Fruit fly (Drosophila melanogaster): ENCODE data around the gene CG8004.

Gene CG8004

DNA sequence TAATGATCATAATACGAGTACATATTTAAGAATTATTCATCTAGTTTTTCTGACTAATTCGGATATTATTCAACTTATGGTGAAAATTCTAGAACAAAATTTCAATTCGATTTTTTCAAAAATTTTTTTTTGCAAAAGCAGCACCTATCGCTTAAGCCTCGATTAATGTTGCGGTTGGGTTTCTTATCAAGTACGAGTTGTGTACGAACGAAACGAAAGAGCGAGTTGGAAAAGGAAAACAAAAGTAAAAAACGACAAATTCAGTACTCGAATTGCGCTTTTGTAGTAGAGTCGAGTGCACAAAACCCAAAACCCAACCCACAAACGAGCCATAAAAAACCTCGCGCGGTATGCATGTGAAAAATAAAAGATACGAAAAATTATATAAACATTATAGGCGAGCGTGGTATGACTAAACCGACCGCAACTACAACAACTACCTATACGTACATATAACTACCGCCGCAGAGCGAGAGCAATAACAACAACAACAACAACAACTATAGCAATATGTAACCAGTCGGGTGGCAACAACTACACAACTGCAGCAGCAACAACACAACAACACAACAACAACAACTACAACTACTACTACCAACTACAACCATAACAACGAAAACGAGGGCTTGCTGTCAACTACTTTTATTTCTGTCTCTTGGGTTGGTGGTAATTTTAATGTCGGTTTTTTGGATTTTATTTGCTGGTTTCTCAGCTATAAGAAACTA is 23.7 kb downstream of the CG8004 start:
- TF ChIP-seq foxo (GFP tag; optimal IDR thresholded peaks at IDR 0.05) (no peak), jim (GFP tag; optimal IDR thresholded peaks at IDR 0.05) (no peak), Rel (GFP tag; optimal IDR thresholded peaks at IDR 0.05) (no peak), Rel (tag; optimal IDR thresholded peaks at IDR 0.05) (peak; percentile 41)

DNA sequence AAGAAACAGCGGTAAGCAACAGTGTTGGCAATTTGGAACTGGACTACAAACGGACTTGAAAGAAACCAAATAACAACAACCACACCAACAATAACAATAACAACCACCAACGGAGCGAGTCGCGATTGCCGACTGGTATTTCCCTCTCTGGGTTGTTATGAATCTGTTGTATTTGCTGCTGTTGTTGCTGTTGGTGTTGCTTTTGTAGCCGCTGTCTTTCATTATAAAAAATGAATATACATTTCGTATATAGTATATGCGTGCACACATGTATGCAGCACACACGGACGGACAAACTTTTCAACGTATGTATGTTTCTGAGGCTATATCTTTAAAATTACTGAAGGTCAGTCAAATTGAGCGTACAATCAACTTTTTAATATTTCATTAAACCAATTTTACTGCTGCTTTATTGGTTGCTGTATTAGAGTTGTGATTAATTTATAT is 24.9 kb downstream of the CG8004 start:
- TF ChIP-seq CrebA (GFP tag; optimal IDR thresholded peaks at IDR 0.05; ENCODE audit: borderline replicate concordance) (peak; percentile 25), fru (GFP tag; optimal IDR thresholded peaks at IDR 0.05) (no peak), HLH106 (tag; optimal IDR thresholded peaks at IDR 0.05) (no peak), dl (GFP tag; optimal IDR thresholded peaks at IDR 0.05; ENCODE audit: insufficient read depth in 1 of 2, partially characterized antibody in 2 of 2) (peak; percentile 20 to 22), psq (GFP tag; optimal IDR thresholded peaks at IDR 0.05) (peak; percentile 49), Dif (GFP tag; optimal IDR thresholded peaks at IDR 0.05; ENCODE audit: partially characterized antibody) (peak; percentile 8), CG32264 (GFP tag; optimal IDR thresholded peaks at IDR 0.05) (no peak), sage (GFP tag; optimal IDR thresholded peaks at IDR 0.05) (peak; percentile 9), Dfd (GFP tag; optimal IDR thresholded peaks at IDR 0.05) (no peak), tai (GFP tag; optimal IDR thresholded peaks at IDR 0.05) (no peak), woc (GFP tag; optimal IDR thresholded peaks at IDR 0.05) (peak; percentile 35), Rel (GFP tag; optimal IDR thresholded peaks at IDR 0.05) (no peak), Rel (tag; optimal IDR thresholded peaks at IDR 0.05) (peak; percentile 94), Abd-B (GFP tag; optimal IDR thresholded peaks at IDR 0.05) (no peak), GATAd (GFP tag; optimal IDR thresholded peaks at IDR 0.05) (no peak), sv (GFP tag; optimal IDR thresholded peaks at IDR 0.05) (peak; percentile 46), Vsx2 (GFP tag; optimal IDR thresholded peaks at IDR 0.05; ENCODE audit: partially characterized antibody) (no peak)

DNA sequence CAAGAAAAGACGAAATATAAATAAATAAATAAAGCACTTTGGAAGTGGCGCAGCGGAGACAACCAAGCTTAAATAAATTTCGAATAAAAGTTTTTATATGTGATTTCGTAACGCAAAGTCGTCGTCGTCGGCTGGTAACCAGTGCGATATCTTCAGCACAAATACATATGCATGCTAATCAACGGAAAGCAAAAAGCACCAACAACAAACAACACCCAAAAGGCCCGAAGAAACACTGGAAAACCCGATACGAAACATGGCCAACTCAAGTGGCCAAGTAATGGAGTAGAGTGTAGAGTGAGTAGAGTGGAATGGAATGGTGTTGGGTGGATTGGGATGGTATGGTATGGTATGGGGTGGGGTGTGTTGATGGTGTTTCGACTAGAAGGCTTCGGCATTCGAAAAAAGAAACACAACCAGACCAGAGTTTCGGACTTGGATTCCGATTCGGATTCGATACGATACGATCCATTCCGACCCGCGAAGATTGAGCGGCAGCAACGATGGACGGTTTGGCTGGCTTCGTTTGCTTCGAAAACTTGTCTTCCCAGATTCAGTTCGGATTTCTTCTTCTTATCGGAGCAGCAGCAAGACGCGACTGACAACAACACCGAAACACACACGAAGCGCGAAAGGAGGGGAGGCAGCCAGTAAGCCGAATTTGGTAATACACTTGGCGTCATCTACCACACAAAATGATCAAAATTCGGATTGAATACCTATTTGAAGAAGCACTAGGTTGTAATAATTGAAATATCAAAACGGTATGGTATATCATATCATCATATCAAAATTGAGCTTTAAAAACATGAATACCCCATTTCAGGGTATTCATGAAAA is 25.5 kb downstream of the CG8004 start:
- peak; percentile 5 for TF ChIP-seq Dif (GFP tag; optimal IDR thresholded peaks at IDR 0.05; ENCODE audit: partially characterized antibody)
- peak; percentile 99 for TF ChIP-seq rgr (GFP tag; optimal IDR thresholded peaks at IDR 0.05)
- peak; percentile 99 for TF ChIP-seq woc (GFP tag; optimal IDR thresholded peaks at IDR 0.05)
- peak; percentile 99 for TF ChIP-seq h (GFP tag; optimal IDR thresholded peaks at IDR 0.05)
- TF ChIP-seq HLH106 (tag; optimal IDR thresholded peaks at IDR 0.05): peak; percentile 96
- peak; percentile 87 for TF ChIP-seq Mio (GFP tag; optimal IDR thresholded peaks at IDR 0.05)
- peak; percentile 96 for TF ChIP-seq Rel (GFP tag; optimal IDR thresholded peaks at IDR 0.05)
- peak; percentile 73 for TF ChIP-seq Rel (tag; optimal IDR thresholded peaks at IDR 0.05)
- no peak for TF ChIP-seq dl (GFP tag; optimal IDR thresholded peaks at IDR 0.05; ENCODE audit: insufficient read depth in 1 of 2, partially characterized antibody in 2 of 2)
- peak; percentile 98 for TF ChIP-seq Hnf4 (GFP tag; optimal IDR thresholded peaks at IDR 0.05)
- TF ChIP-seq lola (GFP tag; optimal IDR thresholded peaks at IDR 0.05): no peak
- peak; percentile 98 for TF ChIP-seq psq (GFP tag; optimal IDR thresholded peaks at IDR 0.05)
- TF ChIP-seq foxo (GFP tag; optimal IDR thresholded peaks at IDR 0.05): peak; percentile 93 to 98
- peak; percentile 92 for TF ChIP-seq sv (GFP tag; optimal IDR thresholded peaks at IDR 0.05)
- TF ChIP-seq Dfd (GFP tag; optimal IDR thresholded peaks at IDR 0.05): no peak
- TF ChIP-seq Hr83 (GFP tag; optimal IDR thresholded peaks at IDR 0.05; ENCODE audit: poor library complexity, severe bottlenecking): peak; percentile 64
- peak; percentile 22 for TF ChIP-seq jim (GFP tag; optimal IDR thresholded peaks at IDR 0.05)
- no peak for TF ChIP-seq Abd-B (GFP tag; optimal IDR thresholded peaks at IDR 0.05)
- TF ChIP-seq pan (optimal IDR thresholded peaks at IDR 0.05): no peak
- TF ChIP-seq fru (GFP tag; optimal IDR thresholded peaks at IDR 0.05): peak; percentile 97
- TF ChIP-seq OdsH (GFP tag; optimal IDR thresholded peaks at IDR 0.05): peak; percentile 99
- peak; percentile 7 for TF ChIP-seq CG9705 (GFP tag; optimal IDR thresholded peaks at IDR 0.05)
- peak; percentile 98 for TF ChIP-seq CG32264 (GFP tag; optimal IDR thresholded peaks at IDR 0.05)
- TF ChIP-seq Sp1 (GFP tag; optimal IDR thresholded peaks at IDR 0.05): peak; percentile 98
- TF ChIP-seq brk (GFP tag; optimal IDR thresholded peaks at IDR 0.05): peak; percentile 91
- peak; percentile 90 for TF ChIP-seq Jra (GFP tag; optimal IDR thresholded peaks at IDR 0.05)
- TF ChIP-seq CrebA (GFP tag; optimal IDR thresholded peaks at IDR 0.05; ENCODE audit: borderline replicate concordance): peak; percentile 65
- TF ChIP-seq sage (GFP tag; optimal IDR thresholded peaks at IDR 0.05): peak; percentile 98
- TF ChIP-seq ey (GFP tag; optimal IDR thresholded peaks at IDR 0.05): peak; percentile 99
- no peak for TF ChIP-seq Myc (optimal IDR thresholded peaks at IDR 0.05)
- peak; percentile 90 for TF ChIP-seq Vsx2 (GFP tag; optimal IDR thresholded peaks at IDR 0.05; ENCODE audit: partially characterized antibody)
- no peak for TF ChIP-seq usp (GFP tag; optimal IDR thresholded peaks at IDR 0.05)
- TF ChIP-seq N (GFP tag; optimal IDR thresholded peaks at IDR 0.05): no peak
- TF ChIP-seq tai (GFP tag; optimal IDR thresholded peaks at IDR 0.05): peak; percentile 95
- peak; percentile 99 for TF ChIP-seq br (GFP tag; optimal IDR thresholded peaks at IDR 0.05)
- peak; percentile 82 for TF ChIP-seq dmrt93B (GFP tag; optimal IDR thresholded peaks at IDR 0.05)
- no peak for TF ChIP-seq Hr78 (GFP tag; optimal IDR thresholded peaks at IDR 0.05)
- no peak for TF ChIP-seq GATAd (GFP tag; optimal IDR thresholded peaks at IDR 0.05)
- peak; percentile 87 for TF ChIP-seq dsf (GFP tag; optimal IDR thresholded peaks at IDR 0.05; ENCODE audit: borderline replicate concordance)
